Worm (Caenorhabditis elegans): Measurements from ENCODE around the gene ipla-5.
A peak's percentile ranks its signal among the peaks of the same experiment; 100 is the strongest.

The ipla-5 gene

DNA sequence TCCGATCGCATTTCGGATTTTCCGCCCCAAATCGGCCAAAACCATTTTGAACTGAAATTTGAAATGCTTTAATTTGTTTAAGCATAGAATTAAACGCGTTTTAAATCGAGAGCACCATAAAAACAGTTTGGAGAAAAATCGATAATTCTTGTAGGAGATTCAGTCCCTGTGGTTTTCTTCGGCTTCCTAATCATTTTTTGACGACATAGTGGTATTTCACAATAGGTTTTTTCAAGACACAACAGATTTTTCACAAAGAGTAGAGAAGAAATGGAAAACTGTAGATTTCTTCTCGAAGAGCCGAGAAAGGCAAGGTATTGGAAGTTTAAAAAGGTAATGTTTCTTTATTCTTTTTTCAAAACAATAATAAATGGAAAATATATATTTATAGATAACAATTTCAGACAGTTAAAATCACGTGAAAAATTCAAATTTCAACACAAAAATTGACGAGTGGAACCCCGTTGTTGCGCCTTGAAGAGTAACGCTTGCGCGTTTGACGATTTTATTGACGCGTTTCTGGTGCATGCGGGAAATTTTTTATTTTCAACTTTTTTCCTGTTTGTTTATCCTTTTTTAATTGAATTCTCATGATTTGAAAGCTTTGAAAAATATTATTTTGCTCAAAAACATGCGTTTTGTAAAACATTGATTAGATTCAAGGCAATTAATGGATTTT, 28.7 kb downstream of the ipla-5 start, which contains the start of gene F21D5.7 (continued):
- TF ChIP-seq ceh-58 (GFP tag; IDR thresholded peaks at IDR 0.05) (no peak), ceh-91 (GFP tag; IDR thresholded peaks at IDR 0.05) (no peak), ekl-4 (GFP tag; IDR thresholded peaks at IDR 0.05) (peak; percentile 68; the same call in 1 of the 2 replicates), fkh-3 (tag; optimal IDR thresholded peaks at IDR 0.05) (no peak), ztf-3 (GFP tag; optimal IDR thresholded peaks at IDR 0.05) (no peak), aptf-3 (GFP tag; IDR thresholded peaks at IDR 0.05) (no peak), atf-7 (tag; optimal IDR thresholded peaks at IDR 0.05) (peak; percentile 28), zfh-2 (GFP tag; conservative IDR thresholded peaks at IDR 0.05) (no peak), repo-1 (tag; optimal IDR thresholded peaks at IDR 0.05) (peak; percentile 30), tbp1 (GFP tag; optimal IDR thresholded peaks at IDR 0.05) (peak; percentile 55), D2030.7 (GFP tag; IDR thresholded peaks at IDR 0.05) (peak; percentile 27; the same call in 1 of the 2 replicates), Y95B8A.8 (GFP tag; IDR thresholded peaks at IDR 0.05) (no peak), hsf-1 (GFP tag; IDR thresholded peaks at IDR 0.05) (no peak), dpff-1 (tag; optimal IDR thresholded peaks at IDR 0.05) (no peak), ccch-3 (GFP tag; optimal IDR thresholded peaks at IDR 0.05) (no peak), F22D6.2 (tag; optimal IDR thresholded peaks at IDR 0.05) (no peak), cebp-2 (GFP tag; IDR thresholded peaks at IDR 0.05) (no peak), dox-1 (GFP tag; IDR thresholded peaks at IDR 0.05) (peak; percentile 88), snpc-4 (GFP tag; optimal IDR thresholded peaks at IDR 0.05) (no peak), snpc-4 (tag; optimal IDR thresholded peaks at IDR 0.05) (peak in 3 of 4 experiments; percentile 51 to 63 (median 59)), let-526 (GFP tag; IDR thresholded peaks at IDR 0.05) (no peak), madf-3 (GFP tag; IDR thresholded peaks at IDR 0.05) (no peak), ama-1 (optimal IDR thresholded peaks at IDR 0.05) (no peak), ama-1 (GFP tag; optimal IDR thresholded peaks at IDR 0.05) (no peak), madf-8 (GFP tag; conservative IDR thresholded peaks at IDR 0.05) (peak; percentile 36), F57A8.1 (GFP tag; optimal IDR thresholded peaks at IDR 0.05) (no peak), hrde-1 (tag; optimal IDR thresholded peaks at IDR 0.05; ENCODE audit: borderline replicate concordance) (no peak), B0336.3 (GFP tag; IDR thresholded peaks at IDR 0.05) (peak; percentile 71; the same call in 1 of the 2 replicates), rcor-1 (GFP tag; IDR thresholded peaks at IDR 0.05) (peak; percentile 27; the same call in 1 of the 2 replicates), nfyb-1 (GFP tag; IDR thresholded peaks at IDR 0.05) (peak; percentile 79), B0035.1 (tag; optimal IDR thresholded peaks at IDR 0.05) (no peak), ceh-27 (GFP tag; optimal IDR thresholded peaks at IDR 0.05) (peak; percentile 43), F37B4.10 (GFP tag; IDR thresholded peaks at IDR 0.05) (no peak)

DNA sequence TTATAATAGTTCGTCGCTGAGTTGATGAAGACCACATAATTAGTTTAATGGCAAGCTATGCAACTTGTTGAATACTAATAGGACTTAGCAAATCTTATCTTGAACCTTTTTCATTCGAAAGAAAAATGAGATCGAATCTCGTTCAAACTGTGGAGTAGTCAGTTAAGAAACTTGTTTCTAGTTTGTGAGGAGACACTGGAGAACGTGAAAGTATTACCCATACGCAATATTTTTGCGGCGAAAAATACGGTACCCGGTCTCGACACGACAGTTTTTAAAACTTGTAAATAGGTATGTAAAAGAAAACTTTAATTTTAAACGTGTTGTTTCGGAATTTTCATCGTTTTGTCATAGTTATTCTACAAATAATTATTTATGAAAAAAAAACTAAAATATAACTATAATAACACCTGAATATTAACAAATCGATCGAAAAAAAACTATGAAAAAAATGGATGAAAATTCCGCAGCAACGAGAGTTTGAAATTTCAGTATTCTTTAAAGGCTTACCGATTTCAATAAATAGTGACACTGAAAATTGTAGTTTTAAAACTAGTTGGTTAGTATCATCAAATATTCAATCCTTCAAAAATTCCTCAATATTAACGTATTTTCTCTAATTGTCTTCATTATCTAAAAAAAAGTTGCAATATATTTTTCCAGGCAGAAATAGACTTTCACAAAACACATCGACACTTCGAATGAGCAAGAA, 30.7 kb downstream of the ipla-5 start, which contains the start of the genes F20C5.7 and parg-1:
TSS of gene F20C5.7 (minus strand) at position 101 of the 712 bp plus-strand sequence.
TSS of gene parg-1 (plus strand) at position 662 of the 712 bp plus-strand sequence.
- TF ChIP-seq nhr-120 (GFP tag; IDR thresholded peaks at IDR 0.05) (no peak), Y53G8AR.9 (GFP tag; conservative IDR thresholded peaks at IDR 0.05) (0 out of 2 replicates have a peak, but pooled peaks have one; percentile 14)

DNA sequence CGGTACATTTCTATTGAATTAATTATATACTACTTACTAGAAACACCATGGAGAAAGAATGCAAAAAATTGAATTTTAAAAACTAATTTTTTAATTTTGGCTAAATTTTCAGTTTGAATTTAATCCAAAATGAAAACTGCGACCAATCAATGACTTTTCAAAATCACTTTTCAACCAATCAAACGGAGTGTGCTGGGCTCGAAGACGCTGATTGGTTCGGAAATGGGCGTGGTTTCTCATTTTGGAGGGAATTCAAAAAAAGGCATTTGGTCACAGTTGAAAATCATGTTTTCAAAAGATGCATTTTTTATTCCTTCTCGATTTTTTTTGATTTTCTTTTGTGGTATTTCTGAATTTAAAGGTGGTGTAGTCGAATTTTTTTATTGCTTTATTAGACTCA, 33.9 kb downstream of the ipla-5 start:
- no peak for TF ChIP-seq tbx-9 (tag; optimal IDR thresholded peaks at IDR 0.05; ENCODE audit: borderline replicate concordance)
- TF ChIP-seq lag-1 (GFP tag; IDR thresholded peaks at IDR 0.05): no peak
- TF ChIP-seq rpc-1 (optimal IDR thresholded peaks at IDR 0.05): no peak
- TF ChIP-seq rpc-1 (tag; optimal IDR thresholded peaks at IDR 0.05): no peak
- TF ChIP-seq nfyb-1 (GFP tag; IDR thresholded peaks at IDR 0.05): 0 out of 2 replicates have a peak, but pooled peaks have one; percentile 36
- TF ChIP-seq hmg-1.2 (GFP tag; IDR thresholded peaks at IDR 0.05): no peak

Data from whole organism, young adult.